Worm (Caenorhabditis elegans) whole organism, L1 larva: ENCODE data around the gene T27A1.2.

ENCODE experiments used
- dsc-1 ChIP-seq: sonication (generic microtip); optimal IDR thresholded peaks from 2 replicates; lab custom pipeline; 2016; ENCODE audit warnings: mild to moderate bottlenecking, missing genetic modification characterization, missing compliant biosample characterization
- irx-1 ChIP-seq: sonication (generic microtip); optimal IDR thresholded peaks from 2 replicates; lab custom pipeline; 2016; ENCODE audit warnings: missing genetic modification characterization, missing compliant biosample characterization
- lsy-2 ChIP-seq, 2 experiments: fragments of 150-350 bp; optimal IDR thresholded peaks; 2 replicates each; lab custom pipeline; 2014; ENCODE audit warnings: missing biosample characterization in 2 of 2, missing genetic modification characterization in 2 of 2
- unc-62 ChIP-seq: fragments of 150-350 bp; optimal IDR thresholded peaks from 2 replicates; lab custom pipeline; 2014; ENCODE audit warnings: missing biosample characterization, missing genetic modification reagents, missing genetic modification characterization
- zip-4 ChIP-seq: fragments of 200-800 bp; sonication (Bioruptor generic); optimal IDR thresholded peaks from 2 replicates; lab custom pipeline; 2018; ENCODE audit warnings: mild to moderate bottlenecking, missing genetic modification characterization, moderate library complexity, missing compliant biosample characterization

T27A1.2 gene

DNA sequence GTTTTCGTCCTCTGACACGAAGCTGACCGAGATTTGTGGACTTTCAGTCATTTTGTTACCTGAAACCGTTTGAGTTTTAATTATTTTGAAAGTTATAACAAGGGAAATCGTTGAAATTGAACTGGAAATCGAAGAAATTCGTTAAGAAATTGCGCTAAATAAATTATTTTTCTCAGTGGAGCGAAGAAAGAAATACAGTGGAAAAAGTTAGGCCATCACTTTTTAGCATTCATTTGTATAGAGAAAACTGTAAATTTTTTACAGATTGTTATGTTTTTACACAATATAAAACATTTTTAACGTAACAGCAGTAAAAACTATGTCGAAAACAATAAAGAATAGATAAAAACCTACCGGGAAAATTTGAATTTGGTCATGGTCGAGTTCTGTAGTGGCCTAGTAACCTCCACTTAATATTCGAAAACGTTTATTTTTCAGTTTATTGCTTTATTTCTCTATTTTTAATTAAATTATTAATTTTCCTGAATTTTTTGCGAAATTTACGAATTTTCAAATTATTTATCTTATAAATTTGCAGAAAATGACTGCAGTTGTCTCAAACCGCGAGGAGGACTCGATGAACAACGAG is 52.3 kb downstream of the T27A1.2 start, which contains the start of the genes gldi-1 and prp-21 (continued):
- TF ChIP-seq unc-62 (GFP tag; lab: Kevin White, UChicago) (no peak), lsy-2 (tag; optimal IDR thresholded peaks at IDR 0.05; lab: Kevin White, UChicago) (peak; percentile 52 to 65), dsc-1 (tag; lab: Kevin White, UChicago) (no peak), zip-4 (GFP tag; lab: Kevin White, UChicago) (no peak), irx-1 (tag; lab: Kevin White, UChicago) (peak; percentile 74)
